Fruit fly (Drosophila melanogaster) whole organism, embryonic: ENCODE results near the gene lectin-21Cb.

Source experiments
- Asciz ChIP-seq: fragments of 200-800 bp; sonication (Bioruptor generic); optimal IDR thresholded peaks from 2 replicates; lab custom pipeline; 2017; ENCODE audit warnings: missing biosample characterization, mild to moderate bottlenecking, missing genetic modification characterization, missing genetic modification reagents
- Atf-2 ChIP-seq: fragments of 200-800 bp; sonication (Bioruptor generic); optimal IDR thresholded peaks from 2 replicates; lab custom pipeline; 2016; ENCODE audit warnings: missing biosample characterization, missing genetic modification characterization
- Blimp-1 ChIP-seq: fragments of 200-800 bp; sonication (Bioruptor generic); optimal IDR thresholded peaks from 3 replicates; lab custom pipeline; 2018; ENCODE audit warnings: missing biosample characterization, missing genetic modification characterization, mild to moderate bottlenecking, moderate library complexity, missing genetic modification reagents
- CG10979 ChIP-seq: fragments of 200-800 bp; sonication (Bioruptor generic); optimal IDR thresholded peaks from 2 replicates; lab custom pipeline; 2018; ENCODE audit warnings: missing biosample characterization, mild to moderate bottlenecking, missing genetic modification characterization, moderate library complexity
- CG11504 ChIP-seq: fragments of 200-800 bp; sonication (Bioruptor generic); optimal IDR thresholded peaks from 3 replicates; lab custom pipeline; 2019; ENCODE audit warnings: missing biosample characterization, mild to moderate bottlenecking, missing genetic modification characterization, moderate library complexity
- CG12391 ChIP-seq: fragments of 200-800 bp; sonication (Bioruptor generic); optimal IDR thresholded peaks from 3 replicates; lab custom pipeline; 2018; ENCODE audit warnings: missing biosample characterization, mild to moderate bottlenecking, missing genetic modification characterization, moderate library complexity
- CG12659 ChIP-seq: fragments of 200-800 bp; sonication (Bioruptor generic); optimal IDR thresholded peaks from 3 replicates; lab custom pipeline; 2017; ENCODE audit warnings: mild to moderate bottlenecking, missing biosample characterization, missing genetic modification reagents, missing genetic modification characterization
- CG16813 ChIP-seq: fragments of 200-800 bp; sonication (Bioruptor generic); IDR thresholded peaks from 3 replicates; pipeline ENCODE4 v1.3.6; 2022; ENCODE audit warnings: missing biosample characterization, missing genetic modification characterization; ENCODE audit not compliant: partially characterized antibody
- CG31388 ChIP-seq: fragments of 200-800 bp; sonication (Bioruptor generic); optimal IDR thresholded peaks from 2 replicates; lab custom pipeline; 2016; ENCODE audit warnings: missing biosample characterization, missing genetic modification characterization
- CG31441 ChIP-seq: fragments of 200-800 bp; sonication (Bioruptor generic); IDR thresholded peaks from 2 replicates; pipeline ENCODE4 v1.3.6; 2022; ENCODE audit warnings: missing biosample characterization, missing genetic modification characterization
- CG4404 ChIP-seq: fragments of 200-800 bp; sonication (Bioruptor generic); IDR thresholded peaks from 2 replicates; pipeline ENCODE4 v1.3.6; 2022; ENCODE audit warnings: missing biosample characterization, missing genetic modification characterization
- CG5180 ChIP-seq: fragments of 200-800 bp; sonication (Bioruptor generic); optimal IDR thresholded peaks from 3 replicates; lab custom pipeline; 2017; ENCODE audit warnings: missing biosample characterization, missing genetic modification characterization, mild to moderate bottlenecking, moderate library complexity, missing genetic modification reagents
- CG9437 ChIP-seq: fragments of 200-800 bp; sonication (Bioruptor generic); optimal IDR thresholded peaks from 2 replicates; lab custom pipeline; 2018; ENCODE audit warnings: missing biosample characterization, mild to moderate bottlenecking, missing genetic modification characterization
- Fer2 ChIP-seq: fragments of 200-800 bp; sonication (Bioruptor generic); optimal IDR thresholded peaks from 2 replicates; lab custom pipeline; 2018; ENCODE audit warnings: missing biosample characterization, mild to moderate bottlenecking, missing genetic modification characterization, moderate library complexity
- Gug ChIP-seq: fragments of 200-800 bp; sonication (Bioruptor generic); IDR thresholded peaks from 4 replicates; pipeline ENCODE4 v1.3.6; 2022; ENCODE audit warnings: missing biosample characterization, missing genetic modification characterization
- Hr39 ChIP-seq: fragments of >200 bp; optimal IDR thresholded peaks from 2 replicates; lab custom pipeline; 2017
- NK7.1 ChIP-seq: fragments of 200-800 bp; sonication (Bioruptor generic); optimal IDR thresholded peaks from 3 replicates; lab custom pipeline; 2016; ENCODE audit warnings: missing biosample characterization, missing genetic modification characterization
- NfI ChIP-seq: fragments of 200-800 bp; sonication (Bioruptor generic); optimal IDR thresholded peaks from 3 replicates; lab custom pipeline; 2018; ENCODE audit warnings: missing biosample characterization, mild to moderate bottlenecking, missing genetic modification characterization, moderate library complexity
- Oli ChIP-seq: fragments of 200-800 bp; sonication (Bioruptor generic); optimal IDR thresholded peaks from 2 replicates; lab custom pipeline; 2018; ENCODE audit warnings: missing biosample characterization, mild to moderate bottlenecking, missing genetic modification characterization, moderate library complexity
- Sox102F ChIP-seq: fragments of 200-800 bp; sonication (Bioruptor generic); optimal IDR thresholded peaks from 2 replicates; lab custom pipeline; 2018; ENCODE audit warnings: missing biosample characterization, mild to moderate bottlenecking, missing genetic modification characterization, moderate library complexity
- YL-1 ChIP-seq: fragments of 200-800 bp; sonication (Bioruptor generic); optimal IDR thresholded peaks from 3 replicates; lab custom pipeline; 2017; ENCODE audit warnings: missing biosample characterization, mild to moderate bottlenecking, missing genetic modification characterization
- bowl ChIP-seq: fragments of 200-800 bp; sonication (Bioruptor generic); IDR thresholded peaks from 2 replicates; pipeline ENCODE4 v1.3.6; 2022; ENCODE audit warnings: missing biosample characterization, missing genetic modification characterization
- bsh ChIP-seq, 2 experiments: fragments of 200-800 bp; sonication (Bioruptor generic); optimal IDR thresholded peaks; 2 replicates each; lab custom pipeline; 2017 to 2018; ENCODE audit warnings: mild to moderate bottlenecking in 2 of 2, missing biosample characterization in 2 of 2, missing genetic modification characterization in 2 of 2, moderate library complexity in 1 of 2
- chif ChIP-seq, 2 experiments: fragments of 200-800 bp; sonication (Bioruptor generic); optimal IDR thresholded peaks; 3 replicates each; lab custom pipeline; 2016; ENCODE audit warnings: missing biosample characterization in 2 of 2, missing genetic modification characterization in 2 of 2
- chinmo ChIP-seq: fragments of 200-800 bp; sonication (Bioruptor generic); IDR thresholded peaks from 4 replicates; pipeline ENCODE4 v1.3.6; 2022; ENCODE audit warnings: missing biosample characterization, missing genetic modification characterization; ENCODE audit not compliant: partially characterized antibody
- corto ChIP-seq: fragments of 200-800 bp; sonication (Bioruptor generic); optimal IDR thresholded peaks from 2 replicates; lab custom pipeline; 2016; ENCODE audit warnings: missing biosample characterization, mild to moderate bottlenecking, missing genetic modification characterization, moderate library complexity
- fd3F ChIP-seq: fragments of 200-800 bp; sonication (Bioruptor generic); optimal IDR thresholded peaks from 2 replicates; lab custom pipeline; 2018; ENCODE audit warnings: missing biosample characterization, mild to moderate bottlenecking, missing genetic modification characterization, moderate library complexity
- fd96Cb ChIP-seq: fragments of 200-800 bp; sonication (Bioruptor generic); optimal IDR thresholded peaks from 2 replicates; lab custom pipeline; 2018; ENCODE audit warnings: missing biosample characterization, mild to moderate bottlenecking, missing genetic modification characterization, moderate library complexity
- gem ChIP-seq: fragments of 200-800 bp; sonication (Bioruptor generic); optimal IDR thresholded peaks from 2 replicates; lab custom pipeline; 2019; ENCODE audit warnings: missing biosample characterization, mild to moderate bottlenecking, missing genetic modification characterization, moderate library complexity
- gro ChIP-seq: fragments of 200-800 bp; sonication (Bioruptor generic); optimal IDR thresholded peaks from 2 replicates; lab custom pipeline; 2016; ENCODE audit warnings: missing biosample characterization, missing genetic modification characterization
- gsb ChIP-seq: fragments of 200-800 bp; sonication (Bioruptor generic); IDR thresholded peaks from 2 replicates; pipeline ENCODE4 v1.3.6; 2022; ENCODE audit warnings: missing biosample characterization, missing genetic modification characterization
- jing ChIP-seq: fragments of 200-800 bp; sonication (Bioruptor generic); optimal IDR thresholded peaks from 2 replicates; lab custom pipeline; 2018; ENCODE audit warnings: missing biosample characterization, mild to moderate bottlenecking, missing genetic modification characterization
- lbe ChIP-seq: fragments of 200-800 bp; sonication (Bioruptor generic); optimal IDR thresholded peaks from 2 replicates; lab custom pipeline; 2016; ENCODE audit warnings: missing biosample characterization, mild to moderate bottlenecking, missing genetic modification characterization
- nmo ChIP-seq: fragments of 200-800 bp; sonication (Bioruptor generic); optimal IDR thresholded peaks from 2 replicates; lab custom pipeline; 2018; ENCODE audit warnings: missing biosample characterization, mild to moderate bottlenecking, missing genetic modification characterization, moderate library complexity
- nom ChIP-seq: fragments of 200-800 bp; sonication (Bioruptor generic); optimal IDR thresholded peaks from 2 replicates; lab custom pipeline; 2017; ENCODE audit warnings: missing biosample characterization, missing genetic modification characterization, mild to moderate bottlenecking, moderate library complexity, missing genetic modification reagents
- oc ChIP-seq: fragments of 200-800 bp; sonication (Bioruptor generic); optimal IDR thresholded peaks from 2 replicates; lab custom pipeline; 2018; ENCODE audit warnings: missing biosample characterization, mild to moderate bottlenecking, missing genetic modification characterization, moderate library complexity
- phol ChIP-seq: fragments of 200-800 bp; sonication (Bioruptor generic); optimal IDR thresholded peaks from 3 replicates; lab custom pipeline; 2018; ENCODE audit warnings: missing biosample characterization, mild to moderate bottlenecking, missing genetic modification characterization, moderate library complexity
- row ChIP-seq: fragments of 200-800 bp; sonication (Bioruptor generic); IDR thresholded peaks from 3 replicates; pipeline ENCODE4 v1.3.6; 2022; ENCODE audit warnings: missing biosample characterization, missing genetic modification characterization
- sc ChIP-seq, 3 experiments: fragments of >200 bp in 2 of 3; fragments of 200-800 bp in 1 of 3; sonication (Bioruptor generic) in 1 of 3; optimal IDR thresholded peaks; 2 replicates in 2 of 3; 3 replicates in 1 of 3; lab custom pipeline; 2017; ENCODE audit warnings: mild to moderate bottlenecking in 1 of 3, missing biosample characterization in 1 of 3, missing genetic modification characterization in 1 of 3, missing genetic modification reagents in 1 of 3
- slbo ChIP-seq: fragments of 200-800 bp; sonication (Bioruptor generic); IDR thresholded peaks from 2 replicates; pipeline ENCODE4 v1.3.6; 2022; ENCODE audit warnings: missing biosample characterization, missing genetic modification characterization
- slp2 ChIP-seq: fragments of 200-800 bp; sonication (Bioruptor generic); optimal IDR thresholded peaks from 2 replicates; lab custom pipeline; 2016; ENCODE audit warnings: missing biosample characterization, missing genetic modification characterization
- sqz ChIP-seq: fragments of 200-800 bp; sonication (Bioruptor generic); optimal IDR thresholded peaks from 3 replicates; lab custom pipeline; 2018; ENCODE audit warnings: missing biosample characterization, mild to moderate bottlenecking, missing genetic modification characterization

Gene lectin-21Cb

dm6 chr2L:621101-621500 lies at the start of gene lectin-21Cb:
Gene lectin-21Cb, minus strand, starts transcription at chr2L:621201.
- TF ChIP-seq gsb: no peak
- no peak for TF ChIP-seq sc (optimal IDR thresholded peaks at IDR 0.05; lab: Kevin White, UChicago)
- no peak for TF ChIP-seq sc (GFP tag; optimal IDR thresholded peaks at IDR 0.05; lab: Kevin White, UChicago)
- no peak for TF ChIP-seq slp2 (GFP tag; lab: Kevin White, UChicago)
- no peak for TF ChIP-seq Atf-2 (GFP tag; lab: Kevin White, UChicago)
- TF ChIP-seq CG16813 (GFP tag; lab: Robert Waterston, UW): no peak
- no peak for TF ChIP-seq bowl (GFP tag; lab: Robert Waterston, UW)
- no peak for TF ChIP-seq CG9437 (GFP tag; lab: Kevin White, UChicago)
- no peak for TF ChIP-seq Asciz
- TF ChIP-seq jing (GFP tag; lab: Kevin White, UChicago): no peak
- TF ChIP-seq CG5180 (GFP tag; lab: Kevin White, UChicago): no peak
- no peak for TF ChIP-seq NK7.1 (GFP tag; lab: Kevin White, UChicago)
- TF ChIP-seq chinmo: no peak
- no peak for TF ChIP-seq Fer2 (tag; lab: Kevin White, UChicago)
- no peak for TF ChIP-seq NfI (GFP tag; lab: Kevin White, UChicago)
- no peak for TF ChIP-seq CG31441
- no peak for TF ChIP-seq Hr39 (lab: Kevin White, UChicago)
- no peak for TF ChIP-seq oc (tag; lab: Kevin White, UChicago)

dm6 chr2L:670771-671170 lies 49.8 kb upstream of the lectin-21Cb start:
- TF ChIP-seq YL-1 (GFP tag; lab: Kevin White, UChicago) (no peak), nom (peak; percentile 78), sqz (GFP tag; lab: Kevin White, UChicago) (no peak), corto (GFP tag; lab: Kevin White, UChicago) (peak; percentile 84), bsh (GFP tag; optimal IDR thresholded peaks at IDR 0.05; lab: Kevin White, UChicago) (peak in 1 of 2 experiments; percentile 80), chif (GFP tag; optimal IDR thresholded peaks at IDR 0.05; lab: Kevin White, UChicago) (no peak), fd3F (GFP tag; lab: Kevin White, UChicago) (no peak), lbe (GFP tag; lab: Kevin White, UChicago) (peak; percentile 81), gro (GFP tag; lab: Kevin White, UChicago) (no peak)

dm6 chr2L:668948-669581 lies 48.1 kb upstream of the lectin-21Cb start:
- peak; percentile 29 for TF ChIP-seq Sox102F (GFP tag; lab: Kevin White, UChicago)
- TF ChIP-seq phol (tag; lab: Kevin White, UChicago): peak; percentile 9
- peak; percentile 43 for TF ChIP-seq gem (tag; lab: Kevin White, UChicago)
- peak in 1 of 2 experiments; percentile 29 for TF ChIP-seq bsh (GFP tag; optimal IDR thresholded peaks at IDR 0.05; lab: Kevin White, UChicago)
- peak; percentile 55 for TF ChIP-seq lbe (GFP tag; lab: Kevin White, UChicago)
- TF ChIP-seq nom: peak; percentile 48
- no peak for TF ChIP-seq CG4404
- peak; percentile 22; the same call in 1 of the 3 replicates for TF ChIP-seq row (GFP tag; lab: Robert Waterston, UW)
- peak; percentile 38 for TF ChIP-seq Blimp-1
- TF ChIP-seq CG10979 (tag; lab: Kevin White, UChicago): peak; percentile 28
- TF ChIP-seq nmo: peak; percentile 2
- TF ChIP-seq CG12659 (GFP tag; lab: Kevin White, UChicago): no peak
- peak; percentile 15 for TF ChIP-seq CG12391 (tag; lab: Kevin White, UChicago)
- TF ChIP-seq Gug: no peak
- no peak for TF ChIP-seq chinmo
- TF ChIP-seq Oli (tag; lab: Kevin White, UChicago): peak; percentile 1
- peak; percentile 41 for TF ChIP-seq CG11504 (tag; lab: Kevin White, UChicago)
- TF ChIP-seq slbo (GFP tag; lab: Robert Waterston, UW): 0 out of 2 replicates have a peak, but pooled peaks have one; percentile 12
- no peak for TF ChIP-seq CG31388 (GFP tag; lab: Kevin White, UChicago)
- peak; percentile 14 for TF ChIP-seq fd96Cb
- TF ChIP-seq, all 482 proteins: peak for 15
